Fruit fly (Drosophila melanogaster): Measurements from ENCODE around the gene Taf1.

The Taf1 gene

dm6 chr3R:6696221-6696749, 49.6 kb downstream of the Taf1 start, which contains the start of gene Ccp84Ac:
Gene Ccp84Ac (minus strand): TSS chr3R:6696271.
- TF ChIP-seq svp (GFP tag) = no peak
- no peak for TF ChIP-seq Eip93F (GFP tag; optimal IDR thresholded peaks at IDR 0.05)
- no peak for TF ChIP-seq Eip75B (GFP tag; optimal IDR thresholded peaks at IDR 0.05)
- no peak for TF ChIP-seq Smox (GFP tag; optimal IDR thresholded peaks at IDR 0.05)
- no peak for TF ChIP-seq CG10631 (GFP tag; optimal IDR thresholded peaks at IDR 0.05)
- TF ChIP-seq Hr4 (GFP tag; optimal IDR thresholded peaks at IDR 0.05) = no peak
- TF ChIP-seq CG6163 (GFP tag; IDR thresholded peaks at IDR 0.05) = no peak
- no peak for TF ChIP-seq Sox15 (GFP tag; optimal IDR thresholded peaks at IDR 0.05)
- no peak for TF ChIP-seq CG15336 (GFP tag; IDR thresholded peaks at IDR 0.05)
- no peak for TF ChIP-seq eg (GFP tag; IDR thresholded peaks at IDR 0.05)
- TF ChIP-seq CG6854 (GFP tag; optimal IDR thresholded peaks at IDR 0.05) = no peak
- TF ChIP-seq CG11294 (GFP tag; IDR thresholded peaks at IDR 0.05) = no peak

- TF ChIP-seq Eip78C (GFP tag) (no peak), dsx (GFP tag; optimal IDR thresholded peaks at IDR 0.05; ENCODE audit: poor library complexity, severe bottlenecking) (no peak), net (GFP tag; optimal IDR thresholded peaks at IDR 0.05) (no peak), CG8119 (GFP tag; IDR thresholded peaks at IDR 0.05) (no peak), salr (GFP tag; optimal IDR thresholded peaks at IDR 0.05) (no peak), fkh (GFP tag; optimal IDR thresholded peaks at IDR 0.05) (no peak), Hr39 (GFP tag; optimal IDR thresholded peaks at IDR 0.05) (no peak), CG6808 (GFP tag; optimal IDR thresholded peaks at IDR 0.05) (no peak), CG6792 (GFP tag; optimal IDR thresholded peaks at IDR 0.05) (no peak), CG11762 (GFP tag; optimal IDR thresholded peaks at IDR 0.05; ENCODE audit: insufficient read depth) (no peak)
Observed at dm6 chr3R:6702777-6703176, 56.1 kb downstream of the Taf1 start, which contains the start of gene Ccp84Ab. Gene Ccp84Ab (minus strand): TSS chr3R:6702877.

DNA sequence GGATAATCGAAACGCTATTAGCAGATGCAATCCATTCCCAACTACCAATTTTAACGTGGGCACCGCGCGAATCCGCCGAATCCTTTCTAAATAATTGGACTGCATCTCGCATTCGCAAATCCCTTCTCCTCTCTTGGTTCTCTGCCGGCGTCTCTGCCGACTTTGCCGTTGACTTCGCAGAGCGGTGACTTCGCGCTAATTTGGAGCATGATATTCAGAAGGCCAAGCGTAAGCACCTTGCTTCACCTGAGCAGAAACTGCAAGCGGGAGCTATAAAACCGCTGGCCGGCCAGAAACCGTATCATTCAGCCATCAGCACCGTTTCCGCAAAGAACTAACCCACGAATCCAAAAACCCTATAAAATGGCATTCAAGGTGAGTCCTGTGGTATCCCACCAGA, 57.1 kb downstream of the Taf1 start, which contains the start of gene Ccp84Aa:
Gene Ccp84Aa, plus strand, starts transcription at position 301 of the 400 bp plus-strand sequence.
- TF ChIP-seq CG15336 (GFP tag; IDR thresholded peaks at IDR 0.05) = no peak
- no peak for TF ChIP-seq CG1621 (tag; optimal IDR thresholded peaks at IDR 0.05)
- no peak for TF ChIP-seq Hr38 (GFP tag; optimal IDR thresholded peaks at IDR 0.05)
- no peak for TF ChIP-seq Met (GFP tag; optimal IDR thresholded peaks at IDR 0.05)
- TF ChIP-seq Blimp-1 (GFP tag; optimal IDR thresholded peaks at IDR 0.05) = no peak
- TF ChIP-seq CG6808 (GFP tag; optimal IDR thresholded peaks at IDR 0.05) = no peak
- TF ChIP-seq dac (GFP tag; optimal IDR thresholded peaks at IDR 0.05) = no peak
- no peak for TF ChIP-seq CG6792 (GFP tag; optimal IDR thresholded peaks at IDR 0.05)
- TF ChIP-seq acj6 (GFP tag; optimal IDR thresholded peaks at IDR 0.05) = no peak
- TF ChIP-seq vri (GFP tag; optimal IDR thresholded peaks at IDR 0.05) = no peak
- TF ChIP-seq CG6854 (GFP tag; optimal IDR thresholded peaks at IDR 0.05) = no peak
- TF ChIP-seq CG8319 (GFP tag; optimal IDR thresholded peaks at IDR 0.05) = no peak
- TF ChIP-seq CG32006 (GFP tag; optimal IDR thresholded peaks at IDR 0.05) = no peak
- no peak for TF ChIP-seq Eip75B (GFP tag; optimal IDR thresholded peaks at IDR 0.05)
- TF ChIP-seq spab (GFP tag; optimal IDR thresholded peaks at IDR 0.05) = no peak
- TF ChIP-seq CG11762 (GFP tag; optimal IDR thresholded peaks at IDR 0.05; ENCODE audit: insufficient read depth) = no peak
- TF ChIP-seq CG6276 (GFP tag; optimal IDR thresholded peaks at IDR 0.05) = no peak
- TF ChIP-seq fd85E (GFP tag; optimal IDR thresholded peaks at IDR 0.05) = no peak
- TF ChIP-seq CG11294 (GFP tag; IDR thresholded peaks at IDR 0.05) = no peak

All from whole organism, prepupa.